Fruit fly (Drosophila melanogaster) whole organism, wandering third instar larva: ENCODE results near the gene CG13784.
A peak's percentile ranks its signal among the peaks of the same experiment; 100 is the strongest.

Source experiments
- Abd-B ChIP-seq: fragments of >200 bp; optimal IDR thresholded peaks from 2 replicates; lab custom pipeline; 2017; ENCODE audit warnings: missing biosample characterization, missing genetic modification characterization
- CG32264 ChIP-seq: fragments of 200-800 bp; sonication (Bioruptor generic); optimal IDR thresholded peaks from 2 replicates; lab custom pipeline; 2016; ENCODE audit warnings: missing biosample characterization, missing genetic modification characterization
- CG9705 ChIP-seq: fragments of 200-800 bp; sonication (Bioruptor generic); optimal IDR thresholded peaks from 2 replicates; lab custom pipeline; 2018; ENCODE audit warnings: missing biosample characterization, mild to moderate bottlenecking, missing genetic modification characterization
- CrebA ChIP-seq: fragments of 200-800 bp; sonication (Bioruptor generic); optimal IDR thresholded peaks from 2 replicates; lab custom pipeline; 2016; ENCODE audit warnings: missing biosample characterization, mild to moderate bottlenecking, missing genetic modification characterization, borderline replicate concordance
- Dfd ChIP-seq: fragments of >200 bp; optimal IDR thresholded peaks from 2 replicates; lab custom pipeline; 2017; ENCODE audit warnings: missing biosample characterization, missing genetic modification characterization
- Dif ChIP-seq: fragments of 200-275, 200-300 bp; sonication (Bioruptor generic); optimal IDR thresholded peaks from 2 replicates; lab custom pipeline; 2018; ENCODE audit warnings: missing biosample characterization, missing genetic modification characterization; ENCODE audit not compliant: partially characterized antibody
- GATAd ChIP-seq: sonication (Bioruptor generic); optimal IDR thresholded peaks from 2 replicates; lab custom pipeline; 2016; ENCODE audit warnings: missing biosample characterization, missing genetic modification characterization
- HLH106 ChIP-seq: fragments of 200-800 bp; optimal IDR thresholded peaks from 3 replicates; lab custom pipeline; 2019; ENCODE audit warnings: missing biosample characterization, mild to moderate bottlenecking, missing genetic modification characterization, moderate library complexity
- Hnf4 ChIP-seq: fragments of 200-800 bp; sonication (Bioruptor generic); optimal IDR thresholded peaks from 2 replicates; lab custom pipeline; 2016; ENCODE audit warnings: missing biosample characterization, mild to moderate bottlenecking, missing genetic modification characterization
- Hr78 ChIP-seq: fragments of >200 bp; optimal IDR thresholded peaks from 2 replicates; lab custom pipeline; 2017; ENCODE audit warnings: missing biosample characterization, missing genetic modification characterization
- Hr83 ChIP-seq: fragments of 200-300 bp; sonication (Bioruptor generic); optimal IDR thresholded peaks from 2 replicates; lab custom pipeline; 2016; ENCODE audit warnings: missing biosample characterization, mild to moderate bottlenecking, missing genetic modification characterization, moderate library complexity; ENCODE audit not compliant: poor library complexity, severe bottlenecking
- Jra ChIP-seq: sonication (Bioruptor generic); optimal IDR thresholded peaks from 2 replicates; lab custom pipeline; 2016; ENCODE audit warnings: missing biosample characterization, missing genetic modification characterization
- Mio ChIP-seq: sonication (Bioruptor generic); optimal IDR thresholded peaks from 2 replicates; lab custom pipeline; 2016; ENCODE audit warnings: missing biosample characterization, missing genetic modification characterization
- Myc ChIP-seq: fragments of >200 bp; optimal IDR thresholded peaks from 2 replicates; lab custom pipeline; 2017
- N ChIP-seq: fragments of >200 bp; optimal IDR thresholded peaks from 2 replicates; lab custom pipeline; 2018; ENCODE audit warnings: missing biosample characterization, missing external identifiers, missing genetic modification characterization
- OdsH ChIP-seq: fragments of 200-800 bp; sonication (Bioruptor generic); optimal IDR thresholded peaks from 2 replicates; lab custom pipeline; 2016; ENCODE audit warnings: missing biosample characterization, mild to moderate bottlenecking, missing genetic modification characterization
- Rel ChIP-seq, 2 experiments: fragments of 200-800 bp; sonication (Bioruptor generic) in 1 of 2; optimal IDR thresholded peaks; 2 replicates in 1 of 2; 3 replicates in 1 of 2; lab custom pipeline; 2016 to 2019; ENCODE audit warnings: mild to moderate bottlenecking in 2 of 2, missing biosample characterization in 2 of 2, missing genetic modification characterization in 2 of 2, moderate library complexity in 1 of 2
- Sp1 ChIP-seq: fragments of 200-800 bp; sonication (Bioruptor generic); optimal IDR thresholded peaks from 3 replicates; lab custom pipeline; 2019; ENCODE audit warnings: missing biosample characterization, mild to moderate bottlenecking, missing genetic modification characterization, moderate library complexity
- Vsx2 ChIP-seq: fragments of 200-300, 225-300 bp; sonication (Bioruptor generic); optimal IDR thresholded peaks from 2 replicates; lab custom pipeline; 2018; ENCODE audit warnings: missing biosample characterization, missing genetic modification characterization; ENCODE audit not compliant: partially characterized antibody
- br ChIP-seq: fragments of 200-800 bp; sonication (Bioruptor generic); optimal IDR thresholded peaks from 2 replicates; lab custom pipeline; 2016; ENCODE audit warnings: missing biosample characterization, missing genetic modification characterization
- brk ChIP-seq: fragments of 200-800 bp; sonication (Bioruptor generic); optimal IDR thresholded peaks from 2 replicates; lab custom pipeline; 2016; ENCODE audit warnings: missing biosample characterization, mild to moderate bottlenecking, missing genetic modification characterization
- dl ChIP-seq, 2 experiments: fragments of 175-275, 200-275 bp in 1 of 2; fragments of 200-275 bp in 1 of 2; sonication (Bioruptor generic); optimal IDR thresholded peaks; lab custom pipeline; 2018; ENCODE audit warnings: mild to moderate bottlenecking in 2 of 2, missing biosample characterization in 2 of 2, missing genetic modification characterization in 2 of 2, moderate library complexity in 2 of 2; ENCODE audit not compliant: partially characterized antibody in 2 of 2, insufficient read depth in 1 of 2
- dmrt93B ChIP-seq: fragments of 200-800 bp; sonication (Bioruptor generic); optimal IDR thresholded peaks from 2 replicates; lab custom pipeline; 2018; ENCODE audit warnings: missing biosample characterization, mild to moderate bottlenecking, missing genetic modification characterization
- dsf ChIP-seq: sonication (Bioruptor generic); optimal IDR thresholded peaks from 2 replicates; lab custom pipeline; 2016; ENCODE audit warnings: missing biosample characterization, missing genetic modification characterization, borderline replicate concordance
- ey ChIP-seq: fragments of 200-800 bp; sonication (Bioruptor generic); optimal IDR thresholded peaks from 2 replicates; lab custom pipeline; 2016; ENCODE audit warnings: missing biosample characterization, missing genetic modification characterization
- foxo ChIP-seq, 2 experiments: fragments of 200-800 bp; sonication (Bioruptor generic); optimal IDR thresholded peaks; 2 replicates in 1 of 2; 3 replicates in 1 of 2; lab custom pipeline; 2016 to 2017; ENCODE audit warnings: missing biosample characterization in 2 of 2, missing genetic modification characterization in 2 of 2
- fru ChIP-seq: fragments of 200-800 bp; sonication (Bioruptor generic); optimal IDR thresholded peaks from 3 replicates; lab custom pipeline; 2016; ENCODE audit warnings: missing biosample characterization, mild to moderate bottlenecking, missing genetic modification characterization
- h ChIP-seq: fragments of 200-800 bp; sonication (Bioruptor generic); optimal IDR thresholded peaks from 3 replicates; lab custom pipeline; 2016; ENCODE audit warnings: missing biosample characterization, mild to moderate bottlenecking, missing genetic modification characterization
- jim ChIP-seq: fragments of 175-275, 200-325 bp; sonication (Bioruptor generic); optimal IDR thresholded peaks from 2 replicates; lab custom pipeline; 2016; ENCODE audit warnings: missing biosample characterization, mild to moderate bottlenecking, missing genetic modification characterization
- lola ChIP-seq: fragments of >200 bp; optimal IDR thresholded peaks from 2 replicates; lab custom pipeline; 2017; ENCODE audit warnings: missing biosample characterization, missing genetic modification characterization
- pan ChIP-seq: fragments of >200 bp; optimal IDR thresholded peaks from 2 replicates; lab custom pipeline; 2017
- psq ChIP-seq: fragments of 200-800 bp; sonication (Bioruptor generic); optimal IDR thresholded peaks from 3 replicates; lab custom pipeline; 2017; ENCODE audit warnings: missing biosample characterization, mild to moderate bottlenecking, missing genetic modification characterization, moderate library complexity
- rgr ChIP-seq: fragments of 200-800 bp; sonication (Bioruptor generic); optimal IDR thresholded peaks from 3 replicates; lab custom pipeline; 2016; ENCODE audit warnings: missing biosample characterization, mild to moderate bottlenecking, missing genetic modification characterization
- sage ChIP-seq: fragments of 200-800 bp; sonication (Bioruptor generic); optimal IDR thresholded peaks from 2 replicates; lab custom pipeline; 2016; ENCODE audit warnings: missing biosample characterization, mild to moderate bottlenecking, missing genetic modification characterization
- sv ChIP-seq: fragments of 200-800 bp; sonication (Bioruptor generic); optimal IDR thresholded peaks from 3 replicates; lab custom pipeline; 2016; ENCODE audit warnings: missing biosample characterization, missing genetic modification characterization
- tai ChIP-seq: sonication (Bioruptor generic); optimal IDR thresholded peaks from 2 replicates; lab custom pipeline; 2016; ENCODE audit warnings: missing biosample characterization, missing genetic modification characterization
- usp ChIP-seq: fragments of >200 bp; optimal IDR thresholded peaks from 2 replicates; lab custom pipeline; 2017; ENCODE audit warnings: missing biosample characterization, missing genetic modification characterization
- woc ChIP-seq: sonication (Bioruptor generic); optimal IDR thresholded peaks from 2 replicates; lab custom pipeline; 2016; ENCODE audit warnings: missing biosample characterization, mild to moderate bottlenecking, missing genetic modification characterization

Gene CG13784

dm6 chr2L:7194351-7195037 lies 25.3 kb downstream of the CG13784 start, which contains the start of gene CG4497:
CG4497 (minus strand) TSS chr2L:7194588.
- no peak for TF ChIP-seq Dfd (GFP tag; lab: Kevin White, UChicago)
- TF ChIP-seq dl (GFP tag; optimal IDR thresholded peaks at IDR 0.05; lab: Kevin White, UChicago; ENCODE audit: insufficient read depth in 1 of 2, partially characterized antibody in 2 of 2): peak in 1 of 2 experiments; percentile 66
- TF ChIP-seq dsf (GFP tag; lab: Kevin White, UChicago): peak; percentile 63
- peak; percentile 24 for TF ChIP-seq Hr83
- TF ChIP-seq jim: no peak
- TF ChIP-seq Dif (GFP tag; lab: Kevin White, UChicago): peak; percentile 93
- no peak for TF ChIP-seq Hr78 (GFP tag; lab: Kevin White, UChicago)
- TF ChIP-seq fru (GFP tag; lab: Kevin White, UChicago): peak; percentile 91
- peak; percentile 91 for TF ChIP-seq ey (GFP tag; lab: Kevin White, UChicago)
- TF ChIP-seq lola (GFP tag; lab: Kevin White, UChicago): no peak
- TF ChIP-seq dmrt93B (GFP tag; lab: Kevin White, UChicago): peak; percentile 84
- TF ChIP-seq br (GFP tag; lab: Kevin White, UChicago): peak; percentile 90
- peak; percentile 48 for TF ChIP-seq GATAd (GFP tag; lab: Kevin White, UChicago)
- peak; percentile 72 for TF ChIP-seq Sp1 (GFP tag; lab: Kevin White, UChicago)
- TF ChIP-seq CG32264 (GFP tag; lab: Kevin White, UChicago): peak; percentile 74
- TF ChIP-seq sv (GFP tag; lab: Kevin White, UChicago): peak; percentile 96
- peak; percentile 90 for TF ChIP-seq HLH106 (tag; lab: Kevin White, UChicago)
- peak; percentile 95 for TF ChIP-seq tai
- peak; percentile 72 for TF ChIP-seq Myc (lab: Kevin White, UChicago)
- TF ChIP-seq pan (lab: Kevin White, UChicago): no peak
- TF ChIP-seq Rel (GFP tag; optimal IDR thresholded peaks at IDR 0.05; lab: Kevin White, UChicago): no peak
- TF ChIP-seq Rel (tag; optimal IDR thresholded peaks at IDR 0.05; lab: Kevin White, UChicago): peak; percentile 42
- peak; percentile 82 for TF ChIP-seq OdsH (GFP tag; lab: Kevin White, UChicago)
- TF ChIP-seq Abd-B (GFP tag; lab: Kevin White, UChicago): no peak
- peak; percentile 47 to 93 for TF ChIP-seq foxo (GFP tag; optimal IDR thresholded peaks at IDR 0.05; lab: Kevin White, UChicago)
- peak; percentile 45 for TF ChIP-seq sage
- peak; percentile 87 for TF ChIP-seq brk
- peak; percentile 82 for TF ChIP-seq CG9705 (GFP tag; lab: Kevin White, UChicago)
- TF ChIP-seq psq (GFP tag; lab: Kevin White, UChicago): peak; percentile 80
- peak; percentile 92 for TF ChIP-seq Jra
- peak; percentile 98 for TF ChIP-seq Vsx2 (GFP tag; lab: Kevin White, UChicago)
- peak; percentile 85 for TF ChIP-seq woc (GFP tag; lab: Kevin White, UChicago)
- peak; percentile 92 for TF ChIP-seq rgr (GFP tag; lab: Kevin White, UChicago)
- peak; percentile 93 for TF ChIP-seq Hnf4 (GFP tag; lab: Kevin White, UChicago)
- peak; percentile 56 for TF ChIP-seq N (GFP tag; lab: Kevin White, UChicago)
- TF ChIP-seq usp (GFP tag; lab: Kevin White, UChicago): no peak
- peak; percentile 93 for TF ChIP-seq h
- no peak for TF ChIP-seq CrebA (GFP tag; lab: Kevin White, UChicago)
- peak; percentile 33 for TF ChIP-seq Mio (GFP tag; lab: Kevin White, UChicago)

dm6 chr2L:7189674-7190073 lies 30.2 kb downstream of the CG13784 start, which contains the start of gene CG4496:
CG4496 (minus strand) TSS chr2L:7190010.
- TF ChIP-seq rgr (GFP tag; lab: Kevin White, UChicago): peak; percentile 17
- peak; percentile 4 for TF ChIP-seq Sp1 (GFP tag; lab: Kevin White, UChicago)
- TF ChIP-seq h: peak; percentile 29
- no peak for TF ChIP-seq Dfd (GFP tag; lab: Kevin White, UChicago)
- TF ChIP-seq psq (GFP tag; lab: Kevin White, UChicago): peak; percentile 0
- no peak for TF ChIP-seq tai
- TF ChIP-seq br (GFP tag; lab: Kevin White, UChicago): peak; percentile 6
